Worm (Caenorhabditis elegans): ENCODE results near the gene T22F3.12.
"Not testable (repeated sequence)": the region's sequence is repeated elsewhere in the genome, so short reads cannot be mapped to it uniquely, and the experiment has no call there.

Gene T22F3.12

ce11 chrV:3600570-3600969 lies 8.6 kb upstream of the T22F3.12 start, which contains the start of gene T22F3.7:
Gene T22F3.7, minus strand, starts transcription at chrV:3600670.
- TF ChIP-seq hlh-15 (tag; optimal IDR thresholded peaks at IDR 0.05) (no peak), zip-5 (tag; optimal IDR thresholded peaks at IDR 0.05) (no peak), elt-4 (tag; optimal IDR thresholded peaks at IDR 0.05) (no peak)

- TF ChIP-seq eyg-1 (tag; optimal IDR thresholded peaks at IDR 0.05); dmd-4 (tag; optimal IDR thresholded peaks at IDR 0.05; ENCODE audit: borderline replicate concordance); odd-2 (tag; optimal IDR thresholded peaks at IDR 0.05): not testable (repeated sequence)
These were observed 5.1 kb upstream of the T22F3.12 start, which contains the start of gene srh-212 for ce11 chrV:3597052-3597451. Gene srh-212, minus strand, starts transcription at chrV:3597152.

ce11 chrV:3594936-3595335 lies 2.9 kb upstream of the T22F3.12 start, which contains the start of gene srh-213:
Gene srh-213, minus strand, starts transcription at chrV:3595036.
- no peak for TF ChIP-seq ztf-16 (tag; optimal IDR thresholded peaks at IDR 0.05)
- no peak for TF ChIP-seq elt-4 (tag; optimal IDR thresholded peaks at IDR 0.05)
- TF ChIP-seq ceh-34 (tag; optimal IDR thresholded peaks at IDR 0.05) = no peak
- no peak for TF ChIP-seq pha-2 (tag; optimal IDR thresholded peaks at IDR 0.05)
- TF ChIP-seq ceh-24 (tag; optimal IDR thresholded peaks at IDR 0.05) = no peak
- TF ChIP-seq Y22D7AL.16 (tag; optimal IDR thresholded peaks at IDR 0.05) = no peak
- TF ChIP-seq nhr-232 (tag; optimal IDR thresholded peaks at IDR 0.05) = no peak
- no peak for TF ChIP-seq fax-1 (tag; optimal IDR thresholded peaks at IDR 0.05)
- TF ChIP-seq dmd-4 (tag; optimal IDR thresholded peaks at IDR 0.05; ENCODE audit: borderline replicate concordance) = no peak
- TF ChIP-seq unc-86 (tag; optimal IDR thresholded peaks at IDR 0.05) = no peak
- TF ChIP-seq ceh-48 (tag; optimal IDR thresholded peaks at IDR 0.05) = no peak
- TF ChIP-seq madf-2 (tag; optimal IDR thresholded peaks at IDR 0.05) = no peak
- no peak for TF ChIP-seq lim-6 (tag; optimal IDR thresholded peaks at IDR 0.05)
- no peak for TF ChIP-seq pros-1 (tag; optimal IDR thresholded peaks at IDR 0.05)
- TF ChIP-seq syd-9 (tag; optimal IDR thresholded peaks at IDR 0.05) = no peak
- TF ChIP-seq ama-1 (optimal IDR thresholded peaks at IDR 0.05) = no peak
- no peak for TF ChIP-seq tbx-2 (tag; optimal IDR thresholded peaks at IDR 0.05)
- no peak for TF ChIP-seq elt-2 (tag; optimal IDR thresholded peaks at IDR 0.05)

ce11 chrV:3588223-3588622 lies 3.8 kb downstream of the T22F3.12 start:
- no peak for TF ChIP-seq ceh-30 (tag; optimal IDR thresholded peaks at IDR 0.05)
- no peak for TF ChIP-seq unc-3 (GFP tag; conservative IDR thresholded peaks at IDR 0.05)
- TF ChIP-seq unc-3 (tag; optimal IDR thresholded peaks at IDR 0.05) = no peak
- TF ChIP-seq pha-2 (tag; optimal IDR thresholded peaks at IDR 0.05) = no peak
- TF ChIP-seq ceh-2 (tag; optimal IDR thresholded peaks at IDR 0.05) = no peak
- no peak for TF ChIP-seq K02D7.2 (tag; optimal IDR thresholded peaks at IDR 0.05)
- TF ChIP-seq pag-3 (tag; optimal IDR thresholded peaks at IDR 0.05; ENCODE audit: borderline replicate concordance) = no peak
- TF ChIP-seq ceh-14 (tag; optimal IDR thresholded peaks at IDR 0.05) = no peak
- TF ChIP-seq ztf-16 (tag; optimal IDR thresholded peaks at IDR 0.05) = no peak
- no peak for TF ChIP-seq pat-9 (tag; optimal IDR thresholded peaks at IDR 0.05)
- no peak for TF ChIP-seq pha-4 (tag; optimal IDR thresholded peaks at IDR 0.05)
- TF ChIP-seq nhr-232 (tag; optimal IDR thresholded peaks at IDR 0.05) = no peak
- TF ChIP-seq che-1 (tag; optimal IDR thresholded peaks at IDR 0.05) = no peak
- TF ChIP-seq T23F11.4 (GFP tag; optimal IDR thresholded peaks at IDR 0.05) = no peak
- TF ChIP-seq ceh-34 (tag; optimal IDR thresholded peaks at IDR 0.05) = no peak
- TF ChIP-seq sox-2 (GFP tag; IDR thresholded peaks at IDR 0.05) = no peak
- no peak for TF ChIP-seq hlh-30 (tag; optimal IDR thresholded peaks at IDR 0.05; ENCODE audit: insufficient read depth)

- no peak for TF ChIP-seq ceh-22 (tag; optimal IDR thresholded peaks at IDR 0.05)
- TF ChIP-seq ztf-16 (tag; optimal IDR thresholded peaks at IDR 0.05) = peak; percentile 15
- TF ChIP-seq sox-4 (tag; optimal IDR thresholded peaks at IDR 0.05) = peak; percentile 73
- TF ChIP-seq pax-1 (tag; optimal IDR thresholded peaks at IDR 0.05) = no peak
- no peak for TF ChIP-seq eyg-1 (tag; optimal IDR thresholded peaks at IDR 0.05)
- TF ChIP-seq fkh-10 (GFP tag; optimal IDR thresholded peaks at IDR 0.05) = no peak
- TF ChIP-seq pros-1 (tag; optimal IDR thresholded peaks at IDR 0.05) = no peak
- TF ChIP-seq pha-4 (tag; optimal IDR thresholded peaks at IDR 0.05) = no peak
- TF ChIP-seq tbx-7 (tag; optimal IDR thresholded peaks at IDR 0.05) = no peak
- peak; percentile 16 for TF ChIP-seq zip-5 (tag; optimal IDR thresholded peaks at IDR 0.05)
- TF ChIP-seq ceh-31 (tag; optimal IDR thresholded peaks at IDR 0.05) = peak; percentile 62
- TF ChIP-seq dve-1 (tag; optimal IDR thresholded peaks at IDR 0.05) = no peak
- peak; percentile 39 for TF ChIP-seq ceh-6 (GFP tag; optimal IDR thresholded peaks at IDR 0.05)
- TF ChIP-seq rnt-1 (tag; optimal IDR thresholded peaks at IDR 0.05) = no peak
- TF ChIP-seq unc-42 (tag; optimal IDR thresholded peaks at IDR 0.05) = no peak
- peak; percentile 81 for TF ChIP-seq elt-2 (tag; optimal IDR thresholded peaks at IDR 0.05)
- peak; percentile 19 for TF ChIP-seq ceh-18 (tag; optimal IDR thresholded peaks at IDR 0.05)
- TF ChIP-seq ama-1 (optimal IDR thresholded peaks at IDR 0.05) = no peak
- TF ChIP-seq T23F11.4 (GFP tag; optimal IDR thresholded peaks at IDR 0.05) = no peak
- TF ChIP-seq odd-2 (tag; optimal IDR thresholded peaks at IDR 0.05) = peak; percentile 66
These were observed 4.4 kb downstream of the T22F3.12 start for ce11 chrV:3587633-3588032.

Measured in whole organism, late embryonic.